Fruit fly (Drosophila melanogaster) whole organism, embryonic: ENCODE measurements around the gene TwdlV.

Experiments used
- Aef1 ChIP-seq: fragments of 200-800 bp; sonication (Bioruptor generic); IDR thresholded peaks from 3 replicates; pipeline ENCODE4 v1.3.6; 2022; ENCODE audit warnings: missing biosample characterization, missing genetic modification characterization
- BEAF-32 ChIP-seq: fragments of 200-800 bp; sonication (Bioruptor generic); optimal IDR thresholded peaks from 3 replicates; lab custom pipeline; 2017; ENCODE audit warnings: missing biosample characterization, missing genetic modification characterization, mild to moderate bottlenecking, moderate library complexity, missing genetic modification reagents
- CG10959 ChIP-seq: fragments of 200-800 bp; sonication (Bioruptor generic); IDR thresholded peaks from 2 replicates; pipeline ENCODE4 v1.3.6; 2022; ENCODE audit warnings: missing biosample characterization, missing genetic modification characterization
- CG12299 ChIP-seq: fragments of 200-800 bp; sonication (Bioruptor generic); optimal IDR thresholded peaks from 2 replicates; lab custom pipeline; 2018; ENCODE audit warnings: missing biosample characterization, mild to moderate bottlenecking, missing genetic modification characterization
- CG1233 ChIP-seq: fragments of 200-800 bp; sonication (Bioruptor generic); optimal IDR thresholded peaks from 4 replicates; lab custom pipeline; 2018; ENCODE audit warnings: missing biosample characterization, mild to moderate bottlenecking, missing genetic modification characterization
- CG13287 ChIP-seq: fragments of 200-800 bp; sonication (Bioruptor generic); IDR thresholded peaks from 2 replicates; pipeline ENCODE4 v1.3.6; 2022; ENCODE audit warnings: missing biosample characterization, missing genetic modification characterization; ENCODE audit not compliant: partially characterized antibody
- CG13424 ChIP-seq: fragments of 200-800 bp; sonication (Bioruptor generic); optimal IDR thresholded peaks from 2 replicates; lab custom pipeline; 2019; ENCODE audit warnings: missing biosample characterization, mild to moderate bottlenecking, missing genetic modification characterization, moderate library complexity
- CG1529 ChIP-seq: fragments of 200-800 bp; sonication (Bioruptor generic); optimal IDR thresholded peaks from 3 replicates; lab custom pipeline; 2018; ENCODE audit warnings: missing biosample characterization, missing genetic modification characterization
- CG15696 ChIP-seq: fragments of 200-800 bp; sonication (Bioruptor generic); optimal IDR thresholded peaks from 2 replicates; lab custom pipeline; 2019; ENCODE audit warnings: missing biosample characterization, mild to moderate bottlenecking, missing genetic modification characterization, moderate library complexity
- CG1647 ChIP-seq: fragments of 200-800 bp; sonication (Bioruptor generic); optimal IDR thresholded peaks from 3 replicates; lab custom pipeline; 2016; ENCODE audit warnings: missing biosample characterization, missing genetic modification characterization
- CG17359 ChIP-seq: fragments of 200-800 bp; sonication (Bioruptor generic); optimal IDR thresholded peaks from 3 replicates; lab custom pipeline; 2018; ENCODE audit warnings: missing biosample characterization, mild to moderate bottlenecking, missing genetic modification characterization, moderate library complexity
- CG2129 ChIP-seq: fragments of 200-800 bp; sonication (Bioruptor generic); IDR thresholded peaks from 2 replicates; pipeline ENCODE4 v1.3.6; 2022; ENCODE audit warnings: missing biosample characterization, missing genetic modification characterization; ENCODE audit not compliant: partially characterized antibody
- CG3407 ChIP-seq: fragments of 200-800 bp; sonication (Bioruptor generic); optimal IDR thresholded peaks from 2 replicates; lab custom pipeline; 2018; ENCODE audit warnings: missing biosample characterization, mild to moderate bottlenecking, missing genetic modification characterization
- CG6654 ChIP-seq: fragments of 200-800 bp; sonication (Bioruptor generic); optimal IDR thresholded peaks from 2 replicates; lab custom pipeline; 2017; ENCODE audit warnings: missing biosample characterization, mild to moderate bottlenecking, missing genetic modification characterization
- CG6683 ChIP-seq: fragments of 200-800 bp; sonication (Bioruptor generic); optimal IDR thresholded peaks from 2 replicates; lab custom pipeline; 2017; ENCODE audit warnings: missing biosample characterization, mild to moderate bottlenecking, missing genetic modification characterization, missing genetic modification reagents
- CG6689 ChIP-seq: fragments of 200-800 bp; sonication (Bioruptor generic); IDR thresholded peaks from 2 replicates; pipeline ENCODE4 v1.3.6; 2022; ENCODE audit warnings: missing biosample characterization, missing genetic modification characterization
- D ChIP-seq, 2 experiments: fragments of 200-800 bp in 1 of 2; fragments of >200 bp in 1 of 2; sonication (Bioruptor generic) in 1 of 2; optimal IDR thresholded peaks; 2 replicates in 1 of 2; 3 replicates in 1 of 2; lab custom pipeline; 2017; ENCODE audit warnings: mild to moderate bottlenecking in 1 of 2, missing biosample characterization in 1 of 2, missing genetic modification characterization in 1 of 2, missing genetic modification reagents in 1 of 2
- Dbx ChIP-seq: fragments of 200-800 bp; sonication (Bioruptor generic); IDR thresholded peaks from 3 replicates; pipeline ENCODE4 v1.3.6; 2022; ENCODE audit warnings: missing biosample characterization, missing genetic modification characterization
- Eip74EF ChIP-seq, 2 experiments: fragments of 200-800 bp in 1 of 2; fragments of >200 bp in 1 of 2; sonication (Bioruptor generic) in 1 of 2; optimal IDR thresholded peaks; 2 replicates each; lab custom pipeline; 2017 to 2019; ENCODE audit warnings: missing biosample characterization in 2 of 2, missing genetic modification characterization in 2 of 2, mild to moderate bottlenecking in 1 of 2, moderate library complexity in 1 of 2
- HHEX ChIP-seq: fragments of 200-800 bp; sonication (Bioruptor generic); optimal IDR thresholded peaks from 3 replicates; lab custom pipeline; 2017; ENCODE audit warnings: missing biosample characterization, mild to moderate bottlenecking, missing genetic modification characterization, missing genetic modification reagents
- HLH54F ChIP-seq: fragments of 200-800 bp; sonication (Bioruptor generic); optimal IDR thresholded peaks from 3 replicates; lab custom pipeline; 2016; ENCODE audit warnings: missing biosample characterization, missing genetic modification characterization
- HmgZ ChIP-seq: fragments of 200-800 bp; sonication (Bioruptor generic); optimal IDR thresholded peaks from 2 replicates; lab custom pipeline; 2018; ENCODE audit warnings: missing biosample characterization, mild to moderate bottlenecking, missing genetic modification characterization
- Hmr ChIP-seq: fragments of 200-800 bp; sonication (Bioruptor generic); optimal IDR thresholded peaks from 3 replicates; lab custom pipeline; 2017; ENCODE audit warnings: mild to moderate bottlenecking, missing biosample characterization, missing genetic modification reagents, missing genetic modification characterization
- Meics ChIP-seq: fragments of 200-800 bp; sonication (Bioruptor generic); optimal IDR thresholded peaks from 2 replicates; lab custom pipeline; 2017; ENCODE audit warnings: missing biosample characterization, mild to moderate bottlenecking, missing genetic modification characterization
- Mrtf ChIP-seq: fragments of 200-800 bp; sonication (Bioruptor generic); IDR thresholded peaks from 3 replicates; pipeline ENCODE4 v1.3.6; 2022; ENCODE audit warnings: missing biosample characterization, missing genetic modification characterization
- NC2β ChIP-seq: fragments of 200-800 bp; sonication (Bioruptor generic); optimal IDR thresholded peaks from 2 replicates; lab custom pipeline; 2016; ENCODE audit warnings: missing biosample characterization, missing genetic modification characterization
- Optix ChIP-seq: fragments of 200-800 bp; sonication (Bioruptor generic); IDR thresholded peaks from 3 replicates; pipeline ENCODE4 v1.3.6; 2022; ENCODE audit warnings: missing biosample characterization, missing genetic modification characterization
- Pdp1 ChIP-seq, 2 experiments: fragments of 200-800 bp; sonication (Bioruptor generic); optimal IDR thresholded peaks; 3 replicates each; lab custom pipeline; 2016; ENCODE audit warnings: missing biosample characterization in 2 of 2, missing genetic modification characterization in 2 of 2, mild to moderate bottlenecking in 1 of 2, moderate library complexity in 1 of 2
- Sin3A ChIP-seq: fragments of >200 bp; optimal IDR thresholded peaks from 2 replicates; lab custom pipeline; 2018
- Six4 ChIP-seq: fragments of 200-800 bp; sonication (Bioruptor generic); optimal IDR thresholded peaks from 2 replicates; lab custom pipeline; 2016; ENCODE audit warnings: missing biosample characterization, missing genetic modification characterization
- Usf ChIP-seq: fragments of 200-800 bp; sonication (Bioruptor generic); optimal IDR thresholded peaks from 2 replicates; lab custom pipeline; 2017; ENCODE audit warnings: missing genotype, missing biosample characterization, missing genetic modification characterization
- bowl ChIP-seq: fragments of 200-800 bp; sonication (Bioruptor generic); IDR thresholded peaks from 2 replicates; pipeline ENCODE4 v1.3.6; 2022; ENCODE audit warnings: missing biosample characterization, missing genetic modification characterization
- br ChIP-seq: fragments of >200 bp; optimal IDR thresholded peaks from 2 replicates; lab custom pipeline; 2017
- bsh ChIP-seq, 2 experiments: fragments of 200-800 bp; sonication (Bioruptor generic); optimal IDR thresholded peaks; 2 replicates each; lab custom pipeline; 2017 to 2018; ENCODE audit warnings: mild to moderate bottlenecking in 2 of 2, missing biosample characterization in 2 of 2, missing genetic modification characterization in 2 of 2, moderate library complexity in 1 of 2
- btn ChIP-seq: fragments of 200-800 bp; sonication (Bioruptor generic); optimal IDR thresholded peaks from 2 replicates; lab custom pipeline; 2016; ENCODE audit warnings: missing biosample characterization, missing genetic modification characterization
- dati ChIP-seq: fragments of 200-800 bp; sonication (Bioruptor generic); IDR thresholded peaks from 2 replicates; pipeline ENCODE4 v1.3.6; 2022; ENCODE audit warnings: missing biosample characterization, missing genetic modification characterization
- dm ChIP-seq: fragments of 200-800 bp; sonication (Bioruptor generic); optimal IDR thresholded peaks from 3 replicates; lab custom pipeline; 2016; ENCODE audit warnings: missing biosample characterization, missing genetic modification characterization
- dysf ChIP-seq: fragments of 200-800 bp; sonication (Bioruptor generic); IDR thresholded peaks from 3 replicates; pipeline ENCODE4 v1.3.6; 2022; ENCODE audit warnings: missing biosample characterization, missing genetic modification characterization
- en ChIP-seq: fragments of 200-800 bp; sonication (Bioruptor generic); optimal IDR thresholded peaks from 2 replicates; lab custom pipeline; 2016; ENCODE audit warnings: missing biosample characterization, missing genetic modification characterization
- hkb ChIP-seq, 2 experiments: fragments of 200-800 bp in 1 of 2; fragments of >200 bp in 1 of 2; sonication (Bioruptor generic) in 1 of 2; IDR thresholded peaks in 1 of 2; optimal IDR thresholded peaks in 1 of 2; 2 replicates each; pipeline versions ENCODE4 v1.3.6 to Lab custom; 2017 to 2022; ENCODE audit warnings: missing biosample characterization in 1 of 2, missing genetic modification characterization in 1 of 2
- insv ChIP-seq, 2 experiments: fragments of 200-800 bp; sonication (Bioruptor generic); optimal IDR thresholded peaks; 3 replicates each; lab custom pipeline; 2016 to 2018; ENCODE audit warnings: missing biosample characterization in 2 of 2, missing genetic modification characterization in 2 of 2
- ken ChIP-seq: fragments of 200-800 bp; sonication (Bioruptor generic); IDR thresholded peaks from 3 replicates; pipeline ENCODE4 v1.3.6; 2022; ENCODE audit warnings: missing biosample characterization, missing genetic modification characterization
- klu ChIP-seq: fragments of 200-800 bp; sonication (Bioruptor generic); IDR thresholded peaks from 2 replicates; pipeline ENCODE4 v1.3.6; 2022; ENCODE audit warnings: missing biosample characterization, missing genetic modification characterization
- kni ChIP-seq: fragments of 200-800 bp; sonication (Bioruptor generic); optimal IDR thresholded peaks from 3 replicates; lab custom pipeline; 2017; ENCODE audit warnings: mild to moderate bottlenecking, missing biosample characterization, missing genetic modification reagents, missing genetic modification characterization
- mirr ChIP-seq: fragments of 200-800 bp; sonication (Bioruptor generic); optimal IDR thresholded peaks from 3 replicates; lab custom pipeline; 2018; ENCODE audit warnings: missing biosample characterization, mild to moderate bottlenecking, missing genetic modification characterization
- nerfin-1 ChIP-seq: fragments of 200-800 bp; sonication (Bioruptor generic); optimal IDR thresholded peaks from 3 replicates; lab custom pipeline; 2019; ENCODE audit warnings: missing biosample characterization, mild to moderate bottlenecking, missing genetic modification characterization, moderate library complexity
- sim ChIP-seq: fragments of 200-800 bp; sonication (Bioruptor generic); IDR thresholded peaks from 2 replicates; pipeline ENCODE4 v1.3.6; 2022; ENCODE audit warnings: missing biosample characterization, missing genetic modification characterization
- sr ChIP-seq: fragments of 200-800 bp; sonication (Bioruptor generic); IDR thresholded peaks from 3 replicates; pipeline ENCODE4 v1.3.6; 2022; ENCODE audit warnings: missing biosample characterization, missing genetic modification characterization
- trh ChIP-seq: fragments of 200-800 bp; sonication (Bioruptor generic); optimal IDR thresholded peaks from 2 replicates; lab custom pipeline; 2016; ENCODE audit warnings: missing biosample characterization, missing genetic modification characterization

The TwdlV gene

DNA sequence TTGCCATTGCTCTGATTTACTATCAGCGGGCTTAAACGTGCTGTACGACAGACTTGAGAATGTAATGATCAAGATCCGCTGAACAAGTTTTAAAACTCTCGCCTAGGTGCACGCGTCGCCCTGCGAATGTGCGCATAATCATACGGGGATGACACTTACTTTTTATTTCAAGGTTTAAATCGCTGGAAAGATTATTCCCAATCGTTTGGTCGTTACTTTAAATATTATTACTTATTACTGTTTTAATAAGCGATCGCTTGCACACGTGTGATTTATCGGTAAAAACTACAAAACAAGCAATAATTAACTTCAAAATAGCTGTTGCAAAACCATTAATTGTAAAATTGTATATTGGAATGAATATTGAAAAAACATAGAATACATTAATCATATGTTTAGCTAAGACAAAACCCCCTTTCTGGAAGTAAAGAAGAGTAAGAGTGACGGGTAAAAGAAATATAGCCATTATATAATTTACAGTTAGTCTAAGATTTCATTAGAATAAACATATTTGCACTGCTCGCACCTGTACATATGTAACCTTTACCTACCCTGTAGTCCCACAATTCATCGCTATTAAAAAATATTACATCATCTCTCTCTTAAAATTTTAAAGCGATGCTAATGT lies 25.3 kb upstream of the TwdlV start, which contains the start of gene DhpD (continued):
- TF ChIP-seq HLH54F (GFP tag; lab: Kevin White, UChicago) (peak; percentile 61), Meics (GFP tag; lab: Kevin White, UChicago) (peak; percentile 75), D (optimal IDR thresholded peaks at IDR 0.05; lab: Kevin White, UChicago) (no peak), D (GFP tag; optimal IDR thresholded peaks at IDR 0.05; lab: Kevin White, UChicago) (peak; percentile 39), CG13424 (tag; lab: Kevin White, UChicago) (peak; percentile 76), CG13287 (GFP tag; lab: Robert Waterston, UW) (peak; percentile 68), CG6654 (GFP tag; lab: Kevin White, UChicago) (peak; percentile 39), Eip74EF (GFP tag; optimal IDR thresholded peaks at IDR 0.05; lab: Kevin White, UChicago) (peak in 1 of 2 experiments; percentile 56), ken (GFP tag; lab: Robert Waterston, UW) (peak; percentile 81), klu (GFP tag; lab: Robert Waterston, UW) (peak; percentile 45), Dbx (GFP tag; lab: Robert Waterston, UW) (peak; percentile 87), nerfin-1 (tag; lab: Kevin White, UChicago) (no peak), sim (GFP tag; lab: Robert Waterston, UW) (no peak), CG3407 (GFP tag; lab: Kevin White, UChicago) (peak; percentile 42), insv (GFP tag; optimal IDR thresholded peaks at IDR 0.05; lab: Kevin White, UChicago) (no peak), dati (0 out of 2 replicates have a peak, but pooled peaks have one; percentile 13), Optix (GFP tag; lab: Robert Waterston, UW) (no peak), hkb (optimal IDR thresholded peaks at IDR 0.05; lab: Kevin White, UChicago) (no peak), hkb (GFP tag; IDR thresholded peaks at IDR 0.05; lab: Robert Waterston, UW) (peak; percentile 81), CG6683 (peak; percentile 10), CG1233 (GFP tag; lab: Kevin White, UChicago) (peak; percentile 72), trh (GFP tag; lab: Kevin White, UChicago) (no peak), sr (GFP tag; lab: Robert Waterston, UW) (no peak), CG10959 (GFP tag; lab: Robert Waterston, UW) (peak; percentile 26; the same call in 1 of the 2 replicates), Hmr (GFP tag; lab: Kevin White, UChicago) (peak; percentile 73), CG2129 (no peak), br (lab: Kevin White, UChicago) (no peak), Sin3A (lab: Kevin White, UChicago) (no peak), dm (GFP tag; lab: Kevin White, UChicago) (peak; percentile 35), btn (GFP tag; lab: Kevin White, UChicago) (no peak), CG17359 (peak; percentile 76), kni (no peak), Pdp1 (GFP tag; optimal IDR thresholded peaks at IDR 0.05; lab: Kevin White, UChicago) (peak; percentile 39 to 93), CG1647 (GFP tag; lab: Kevin White, UChicago) (peak; percentile 49), Usf (peak; percentile 62), en (GFP tag; lab: Kevin White, UChicago) (no peak), HmgZ (tag; lab: Kevin White, UChicago) (peak; percentile 80), CG15696 (tag; lab: Kevin White, UChicago) (peak; percentile 75), NC2β (GFP tag; lab: Kevin White, UChicago) (no peak), Aef1 (GFP tag; lab: Robert Waterston, UW) (peak; percentile 67), bsh (GFP tag; optimal IDR thresholded peaks at IDR 0.05; lab: Kevin White, UChicago) (peak; percentile 34 to 64), CG12299 (tag; lab: Kevin White, UChicago) (peak; percentile 48), CG1529 (GFP tag; lab: Kevin White, UChicago) (no peak), CG6689 (GFP tag; lab: Robert Waterston, UW) (peak; percentile 63), HHEX (GFP tag; lab: Kevin White, UChicago) (peak; percentile 62), Mrtf (GFP tag; lab: Robert Waterston, UW) (peak; percentile 43; the same call in 2 of the 3 replicates), Six4 (GFP tag; lab: Kevin White, UChicago) (peak; percentile 27), dysf (peak; percentile 78), mirr (GFP tag; lab: Kevin White, UChicago) (peak; percentile 55), BEAF-32 (peak; percentile 26), bowl (no peak)
